Worm (Caenorhabditis elegans): ENCODE data around the gene T22D1.5.

T22D1.5 gene

DNA sequence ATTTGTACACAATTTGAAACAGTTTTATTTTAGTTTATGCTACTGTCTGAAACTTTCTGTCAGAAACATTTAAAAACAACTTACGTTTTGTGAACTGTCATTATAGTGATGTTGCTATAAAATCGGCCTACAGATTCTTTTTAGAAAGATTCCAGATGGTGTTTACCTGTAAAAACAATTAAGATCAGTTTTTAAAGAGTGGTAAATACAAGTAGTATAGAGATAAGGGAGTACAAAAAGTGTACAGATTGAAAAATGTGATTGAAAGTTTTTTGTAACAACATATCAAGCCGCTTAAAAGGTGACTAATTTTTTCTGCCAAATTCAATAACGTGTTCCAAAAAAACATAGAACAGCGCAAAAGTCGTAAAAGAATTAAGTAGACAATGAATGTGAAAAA is 33.8 kb downstream of the T22D1.5 start, which contains the start of gene npr-12:
npr-12 (minus strand) TSS at position 101 of the 400 bp plus-strand sequence.
- no peak for TF ChIP-seq nhr-120 (GFP tag; IDR thresholded peaks at IDR 0.05)
- TF ChIP-seq fkh-3 (tag; optimal IDR thresholded peaks at IDR 0.05): no peak
- TF ChIP-seq madf-6 (GFP tag; IDR thresholded peaks at IDR 0.05): no peak
- TF ChIP-seq ccch-3 (GFP tag; optimal IDR thresholded peaks at IDR 0.05): no peak
- TF ChIP-seq T07F8.4 (tag; optimal IDR thresholded peaks at IDR 0.05): no peak
- no peak for TF ChIP-seq snpc-1.3 (tag; optimal IDR thresholded peaks at IDR 0.05; ENCODE audit: insufficient read depth)
- no peak for TF ChIP-seq ceh-58 (GFP tag; IDR thresholded peaks at IDR 0.05)
- no peak for TF ChIP-seq tbx-9 (tag; optimal IDR thresholded peaks at IDR 0.05; ENCODE audit: borderline replicate concordance)
- no peak for TF ChIP-seq lir-1 (GFP tag; conservative IDR thresholded peaks at IDR 0.05)
- TF ChIP-seq B0261.1 (tag; optimal IDR thresholded peaks at IDR 0.05): no peak
- no peak for TF ChIP-seq tlf-1 (GFP tag; optimal IDR thresholded peaks at IDR 0.05)
- no peak for TF ChIP-seq F57C9.4 (tag; optimal IDR thresholded peaks at IDR 0.05)
- no peak for TF ChIP-seq hrde-1 (tag; optimal IDR thresholded peaks at IDR 0.05; ENCODE audit: borderline replicate concordance)
- no peak for TF ChIP-seq ekl-4 (GFP tag; IDR thresholded peaks at IDR 0.05)
- TF ChIP-seq ceh-40 (GFP tag; IDR thresholded peaks at IDR 0.05): no peak
- no peak for TF ChIP-seq repo-1 (tag; optimal IDR thresholded peaks at IDR 0.05)
- no peak for TF ChIP-seq madf-3 (GFP tag; IDR thresholded peaks at IDR 0.05)
- TF ChIP-seq T26A5.8 (tag; optimal IDR thresholded peaks at IDR 0.05): no peak
- TF ChIP-seq cebp-1 (GFP tag; IDR thresholded peaks at IDR 0.05): no peak
- TF ChIP-seq cebp-1 (tag; optimal IDR thresholded peaks at IDR 0.05): no peak

DNA sequence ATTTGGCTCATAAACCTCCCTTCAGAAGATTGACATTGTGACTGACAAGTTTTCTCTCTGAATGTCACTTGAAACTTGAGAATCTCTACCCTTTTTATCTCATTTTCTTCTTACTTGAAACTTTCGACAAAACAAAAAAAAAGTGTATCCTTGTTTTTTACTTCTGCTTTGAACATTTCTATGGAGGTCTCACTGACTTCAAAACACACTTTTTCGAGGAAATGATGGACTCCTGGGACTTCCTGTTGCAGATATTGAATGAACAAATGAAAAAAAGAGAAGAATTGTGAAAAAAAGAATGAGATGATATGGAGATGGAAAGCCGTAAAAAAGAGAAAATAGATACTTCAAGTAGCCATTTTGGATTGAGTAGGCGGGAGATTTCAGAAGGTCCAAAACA is 37.4 kb downstream of the T22D1.5 start:
- TF ChIP-seq cebp-1 (GFP tag; IDR thresholded peaks at IDR 0.05): no peak
- TF ChIP-seq cebp-1 (tag; optimal IDR thresholded peaks at IDR 0.05): no peak
- no peak for TF ChIP-seq ztf-6 (GFP tag; IDR thresholded peaks at IDR 0.05)
- TF ChIP-seq attf-5 (GFP tag; optimal IDR thresholded peaks at IDR 0.05): no peak
- no peak for TF ChIP-seq repo-1 (tag; optimal IDR thresholded peaks at IDR 0.05)
- TF ChIP-seq snpc-3.4 (tag; optimal IDR thresholded peaks at IDR 0.05): no peak
- no peak for TF ChIP-seq mes-4 (tag; optimal IDR thresholded peaks at IDR 0.05)
- TF ChIP-seq him-1 (tag; optimal IDR thresholded peaks at IDR 0.05): no peak
- no peak for TF ChIP-seq atf-7 (tag; optimal IDR thresholded peaks at IDR 0.05)
- TF ChIP-seq ceh-27 (GFP tag; optimal IDR thresholded peaks at IDR 0.05): no peak
- TF ChIP-seq bed-1 (GFP tag; IDR thresholded peaks at IDR 0.05): no peak
- TF ChIP-seq F33H1.4 (GFP tag; IDR thresholded peaks at IDR 0.05): no peak
- TF ChIP-seq ceh-100 (GFP tag; IDR thresholded peaks at IDR 0.05): no peak

DNA sequence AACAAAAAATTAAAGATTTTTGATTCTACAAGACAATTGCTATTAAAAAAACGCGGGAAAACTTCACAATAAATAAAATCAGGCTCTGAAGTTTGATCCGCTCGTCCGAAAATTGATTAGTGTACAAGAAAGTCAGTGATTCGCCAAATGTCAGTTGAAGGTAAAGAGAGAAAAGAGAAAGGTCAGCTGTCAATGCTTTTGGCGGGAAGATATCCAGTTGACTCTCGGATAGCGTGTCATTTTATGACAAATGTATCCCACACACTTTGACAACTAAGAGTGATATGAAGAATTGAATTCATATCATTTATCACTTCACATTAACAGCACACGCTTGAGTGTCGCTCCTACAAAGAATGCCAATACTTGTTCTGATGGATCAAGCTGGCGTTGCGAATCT is 43.1 kb downstream of the T22D1.5 start:
- no peak for TF ChIP-seq ama-1 (optimal IDR thresholded peaks at IDR 0.05)
- no peak for TF ChIP-seq ama-1 (GFP tag; optimal IDR thresholded peaks at IDR 0.05)
- TF ChIP-seq tbx-9 (tag; optimal IDR thresholded peaks at IDR 0.05; ENCODE audit: borderline replicate concordance): no peak
- no peak for TF ChIP-seq Y67H2A.10 (GFP tag; conservative IDR thresholded peaks at IDR 0.05)
- no peak for TF ChIP-seq snpc-1.3 (tag; optimal IDR thresholded peaks at IDR 0.05; ENCODE audit: insufficient read depth)
- TF ChIP-seq let-526 (GFP tag; IDR thresholded peaks at IDR 0.05): no peak
- no peak for TF ChIP-seq ets-4 (GFP tag; optimal IDR thresholded peaks at IDR 0.05)
- TF ChIP-seq K11D2.4 (GFP tag; IDR thresholded peaks at IDR 0.05): no peak
- no peak for TF ChIP-seq B0035.1 (tag; optimal IDR thresholded peaks at IDR 0.05)
- no peak for TF ChIP-seq hmg-1.2 (GFP tag; IDR thresholded peaks at IDR 0.05)
- no peak for TF ChIP-seq unc-130 (GFP tag; optimal IDR thresholded peaks at IDR 0.05)
- TF ChIP-seq let-607 (tag; optimal IDR thresholded peaks at IDR 0.05): no peak
- no peak for TF ChIP-seq hlh-12 (tag; optimal IDR thresholded peaks at IDR 0.05)
- no peak for TF ChIP-seq hrde-1 (tag; optimal IDR thresholded peaks at IDR 0.05; ENCODE audit: borderline replicate concordance)
- TF ChIP-seq lsy-27 (tag; optimal IDR thresholded peaks at IDR 0.05; ENCODE audit: borderline replicate concordance, insufficient read depth): no peak
- no peak for TF ChIP-seq F22D6.2 (tag; optimal IDR thresholded peaks at IDR 0.05)
- TF ChIP-seq pbrm-1 (GFP tag; IDR thresholded peaks at IDR 0.05): no peak
- no peak for TF ChIP-seq bed-1 (GFP tag; IDR thresholded peaks at IDR 0.05)
- TF ChIP-seq madf-3 (GFP tag; IDR thresholded peaks at IDR 0.05): no peak
- TF ChIP-seq mxl-1 (tag; optimal IDR thresholded peaks at IDR 0.05): no peak
